Worm (Caenorhabditis elegans) whole organism, L1 larva: ENCODE results near the gene ncam-1.

Experiments
- C34B4.2 ChIP-seq: sonication (generic microtip); optimal IDR thresholded peaks from 2 replicates; lab custom pipeline; 2017; ENCODE audit warnings: mild to moderate bottlenecking, missing genetic modification characterization, missing compliant biosample characterization
- F16B12.6 ChIP-seq: fragments of 150-350 bp; optimal IDR thresholded peaks from 2 replicates; lab custom pipeline; 2014; ENCODE audit warnings: missing biosample characterization, missing genetic modification characterization
- Y116A8C.19 ChIP-seq: sonication (generic microtip); optimal IDR thresholded peaks from 2 replicates; lab custom pipeline; 2016; ENCODE audit warnings: missing compliant biosample characterization, missing genetic modification characterization, borderline replicate concordance
- aha-1 ChIP-seq: fragments of 150-350 bp; optimal IDR thresholded peaks from 2 replicates; lab custom pipeline; 2014; ENCODE audit warnings: missing biosample characterization, missing genetic modification characterization
- aly-2 ChIP-seq: fragments of 150-350 bp; optimal IDR thresholded peaks from 2 replicates; lab custom pipeline; 2014; ENCODE audit warnings: missing biosample characterization, missing genetic modification characterization
- ama-1 ChIP-seq: fragments of 150-350 bp; optimal IDR thresholded peaks from 2 replicates; lab custom pipeline; 2014
- ceh-63 ChIP-seq: fragments of 200-800 bp; sonication (Bioruptor generic); optimal IDR thresholded peaks from 2 replicates; lab custom pipeline; 2018; ENCODE audit warnings: mild to moderate bottlenecking, missing genetic modification characterization, missing compliant biosample characterization
- ceh-82 ChIP-seq, 3 experiments: fragments of 150-350 bp in 1 of 3; sonication (generic microtip) in 2 of 3; optimal IDR thresholded peaks; 2 replicates each; lab custom pipeline; 2014 to 2017; ENCODE audit warnings: missing biosample characterization in 3 of 3, missing genetic modification characterization in 3 of 3
- ceh-88 ChIP-seq: fragments of 200-800 bp; sonication (Bioruptor generic); IDR thresholded peaks from 2 replicates; pipeline ENCODE4 v1.3.6; 2022; ENCODE audit warnings: missing genetic modification characterization, missing compliant biosample characterization
- ces-1 ChIP-seq: fragments of 150-350 bp; optimal IDR thresholded peaks from 2 replicates; lab custom pipeline; 2014; ENCODE audit warnings: missing biosample characterization, missing genetic modification reagents, missing genetic modification characterization
- dpl-1 ChIP-seq, 3 experiments: fragments of 150-350 bp in 2 of 3; sonication (generic microtip) in 1 of 3; optimal IDR thresholded peaks; 2 replicates each; lab custom pipeline; 2014 to 2017; ENCODE audit warnings: missing biosample characterization in 3 of 3, missing genetic modification characterization in 3 of 3, missing genetic modification reagents in 3 of 3
- dsc-1 ChIP-seq: sonication (generic microtip); optimal IDR thresholded peaks from 2 replicates; lab custom pipeline; 2016; ENCODE audit warnings: mild to moderate bottlenecking, missing genetic modification characterization, missing compliant biosample characterization
- efl-3 ChIP-seq: fragments of 200-800 bp; sonication (Bioruptor generic); optimal IDR thresholded peaks from 2 replicates; lab custom pipeline; 2018; ENCODE audit warnings: mild to moderate bottlenecking, missing genetic modification characterization, missing compliant biosample characterization
- egl-13 ChIP-seq: sonication (generic microtip); optimal IDR thresholded peaks from 2 replicates; lab custom pipeline; 2016; ENCODE audit warnings: missing genotype, missing genetic modification reagents, missing genetic modification characterization, missing compliant biosample characterization
- elt-2 ChIP-seq: sonication (generic microtip); optimal IDR thresholded peaks from 2 replicates; lab custom pipeline; 2016; ENCODE audit warnings: missing genetic modification characterization, mild to moderate bottlenecking, inconsistent platforms, missing compliant biosample characterization, missing genetic modification reagents
- ets-5 ChIP-seq: fragments of 200-800 bp; sonication (Bioruptor generic); IDR thresholded peaks from 2 replicates; pipeline ENCODE4 v1.3.6; 2022; ENCODE audit warnings: missing genetic modification characterization, missing compliant biosample characterization
- fkh-10 ChIP-seq: sonication (generic microtip); optimal IDR thresholded peaks from 2 replicates; lab custom pipeline; 2017; ENCODE audit warnings: missing biosample characterization, missing genetic modification reagents, missing genetic modification characterization
- fkh-8 ChIP-seq: sonication (generic microtip); optimal IDR thresholded peaks from 2 replicates; lab custom pipeline; 2016; ENCODE audit warnings: mild to moderate bottlenecking, missing genetic modification characterization, missing compliant biosample characterization
- hpl-2 ChIP-seq: fragments of 150-350 bp; optimal IDR thresholded peaks from 2 replicates; lab custom pipeline; 2014; ENCODE audit warnings: missing biosample characterization, missing genetic modification reagents, missing genetic modification characterization
- irx-1 ChIP-seq: sonication (generic microtip); optimal IDR thresholded peaks from 2 replicates; lab custom pipeline; 2016; ENCODE audit warnings: missing genetic modification characterization, missing compliant biosample characterization
- isw-1 ChIP-seq: fragments of 200-800 bp; sonication (Bioruptor generic); IDR thresholded peaks from 2 replicates; pipeline ENCODE4 v1.3.6; 2022; ENCODE audit warnings: missing genetic modification characterization, missing compliant biosample characterization
- lin-14 ChIP-seq: fragments of 200-800 bp; sonication (Bioruptor generic); optimal IDR thresholded peaks from 2 replicates; lab custom pipeline; 2018; ENCODE audit warnings: mild to moderate bottlenecking, missing genetic modification characterization, moderate library complexity, missing compliant biosample characterization
- lin-15B ChIP-seq: fragments of 150-350 bp; sonication (generic microtip); optimal IDR thresholded peaks from 3 replicates; lab custom pipeline; 2014; ENCODE audit warnings: missing biosample characterization, missing genetic modification characterization
- lin-35 ChIP-seq, 2 experiments: fragments of 150-350 bp; optimal IDR thresholded peaks; 2 replicates each; lab custom pipeline; 2014; ENCODE audit warnings: missing biosample characterization in 2 of 2, missing genetic modification characterization in 2 of 2, missing genetic modification reagents in 2 of 2
- lir-3 ChIP-seq: sonication (generic microtip); optimal IDR thresholded peaks from 2 replicates; lab custom pipeline; 2016; ENCODE audit warnings: mild to moderate bottlenecking, missing genetic modification characterization, moderate library complexity, missing compliant biosample characterization; ENCODE audit not compliant: poor library complexity
- lsy-2 ChIP-seq, 2 experiments: fragments of 150-350 bp; optimal IDR thresholded peaks; 2 replicates each; lab custom pipeline; 2014; ENCODE audit warnings: missing biosample characterization in 2 of 2, missing genetic modification characterization in 2 of 2
- mab-9 ChIP-seq: fragments of 200-800 bp; sonication (Bioruptor generic); IDR thresholded peaks from 2 replicates; pipeline ENCODE4 v1.3.6; 2022; ENCODE audit warnings: missing genetic modification reagents, missing genetic modification characterization, missing compliant biosample characterization
- mdl-1 ChIP-seq, 2 experiments: fragments of 150-350 bp; optimal IDR thresholded peaks; 2 replicates each; lab custom pipeline; 2014 to 2017; ENCODE audit warnings: missing biosample characterization in 2 of 2, missing genetic modification characterization in 2 of 2, inconsistent platforms in 1 of 2
- mef-2 ChIP-seq: fragments of 150-350 bp; optimal IDR thresholded peaks from 2 replicates; lab custom pipeline; 2014; ENCODE audit warnings: missing biosample characterization, missing genetic modification characterization
- mep-1 ChIP-seq: fragments of 150-350 bp; optimal IDR thresholded peaks from 2 replicates; lab custom pipeline; 2014; ENCODE audit warnings: missing biosample characterization, missing genetic modification characterization
- nhr-11 ChIP-seq: fragments of 150-350 bp; optimal IDR thresholded peaks from 2 replicates; lab custom pipeline; 2014; ENCODE audit warnings: missing biosample characterization, missing genetic modification characterization
- nhr-19 ChIP-seq: fragments of 200-800 bp; sonication (Bioruptor generic); conservative IDR thresholded peaks from 2 replicates; pipeline ENCODE4 v1.3.6; 2022; ENCODE audit warnings: missing genetic modification characterization, missing compliant biosample characterization
- nhr-20 ChIP-seq: sonication (generic microtip); optimal IDR thresholded peaks from 2 replicates; lab custom pipeline; 2016; ENCODE audit warnings: mild to moderate bottlenecking, missing genetic modification characterization, missing compliant biosample characterization
- nhr-47 ChIP-seq: sonication (generic microtip); optimal IDR thresholded peaks from 2 replicates; lab custom pipeline; 2016; ENCODE audit warnings: mild to moderate bottlenecking, missing genetic modification characterization, moderate library complexity, missing compliant biosample characterization
- nhr-71 ChIP-seq: sonication (generic microtip); optimal IDR thresholded peaks from 2 replicates; lab custom pipeline; 2016; ENCODE audit warnings: mild to moderate bottlenecking, missing genetic modification characterization, moderate library complexity, missing compliant biosample characterization
- nhr-76 ChIP-seq: sonication (generic microtip); optimal IDR thresholded peaks from 2 replicates; lab custom pipeline; 2017; ENCODE audit warnings: missing biosample characterization, missing genetic modification characterization
- nhr-84 ChIP-seq: sonication (generic microtip); optimal IDR thresholded peaks from 2 replicates; lab custom pipeline; 2017; ENCODE audit warnings: missing biosample characterization, missing genetic modification characterization
- nhr-85 ChIP-seq: sonication (generic microtip); peaks from one replicate; lab custom pipeline; 2016; ENCODE audit warnings: missing genetic modification characterization, inconsistent platforms, missing compliant biosample characterization
- rnt-1 ChIP-seq: sonication (generic microtip); optimal IDR thresholded peaks from 2 replicates; lab custom pipeline; 2016; ENCODE audit warnings: mild to moderate bottlenecking, missing genetic modification characterization, moderate library complexity, missing compliant biosample characterization
- sptf-1 ChIP-seq: fragments of 150-350 bp; optimal IDR thresholded peaks from 2 replicates; lab custom pipeline; 2014; ENCODE audit warnings: missing biosample characterization, missing genetic modification characterization
- tbx-2 ChIP-seq: sonication (generic microtip); optimal IDR thresholded peaks from 2 replicates; lab custom pipeline; 2016; ENCODE audit warnings: missing genetic modification characterization, missing compliant biosample characterization
- unc-62 ChIP-seq: fragments of 150-350 bp; optimal IDR thresholded peaks from 2 replicates; lab custom pipeline; 2014; ENCODE audit warnings: missing biosample characterization, missing genetic modification reagents, missing genetic modification characterization
- xbp-1 ChIP-seq: sonication (generic microtip); optimal IDR thresholded peaks from 2 replicates; lab custom pipeline; 2016; ENCODE audit warnings: missing genetic modification characterization, missing compliant biosample characterization
- zag-1 ChIP-seq: fragments of 150-350 bp; optimal IDR thresholded peaks from 2 replicates; lab custom pipeline; 2014; ENCODE audit warnings: missing biosample characterization, missing genetic modification characterization
- zip-4 ChIP-seq: fragments of 200-800 bp; sonication (Bioruptor generic); optimal IDR thresholded peaks from 2 replicates; lab custom pipeline; 2018; ENCODE audit warnings: mild to moderate bottlenecking, missing genetic modification characterization, moderate library complexity, missing compliant biosample characterization
- ztf-11 ChIP-seq, 2 experiments: sonication (generic microtip); optimal IDR thresholded peaks; 2 replicates each; lab custom pipeline; 2016 to 2017; ENCODE audit warnings: missing genetic modification characterization in 2 of 2, missing biosample characterization in 1 of 2, missing compliant biosample characterization in 1 of 2

The ncam-1 gene

DNA sequence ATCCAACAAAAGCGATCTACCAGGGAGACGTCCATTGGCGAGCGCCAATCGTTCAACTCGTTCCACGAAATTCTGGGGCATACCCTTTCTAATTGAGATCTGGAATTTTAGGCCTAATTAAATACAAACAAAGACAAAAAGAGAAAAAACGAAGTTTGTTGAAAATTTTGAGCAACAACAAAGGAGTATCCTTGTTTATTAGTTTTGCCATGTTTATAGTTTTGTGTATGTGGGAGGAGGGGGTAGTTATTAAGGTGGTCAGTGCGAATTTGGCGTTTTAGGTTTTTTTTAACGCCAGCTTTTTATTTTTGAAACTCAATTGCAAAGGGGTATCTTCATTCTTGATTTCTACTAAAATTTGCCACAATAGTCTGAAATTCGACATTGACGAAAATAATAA is 22.7 kb downstream of the ncam-1 start, which contains the start of gene irk-2:
Gene irk-2 (minus strand): TSS at position 101 of the 400 bp plus-strand sequence.
- TF ChIP-seq egl-13 (no peak), fkh-8 (tag; lab: Kevin White, UChicago) (no peak), dpl-1 (GFP tag; optimal IDR thresholded peaks at IDR 0.05; lab: Kevin White, UChicago) (no peak), lsy-2 (tag; optimal IDR thresholded peaks at IDR 0.05; lab: Kevin White, UChicago) (no peak)

DNA sequence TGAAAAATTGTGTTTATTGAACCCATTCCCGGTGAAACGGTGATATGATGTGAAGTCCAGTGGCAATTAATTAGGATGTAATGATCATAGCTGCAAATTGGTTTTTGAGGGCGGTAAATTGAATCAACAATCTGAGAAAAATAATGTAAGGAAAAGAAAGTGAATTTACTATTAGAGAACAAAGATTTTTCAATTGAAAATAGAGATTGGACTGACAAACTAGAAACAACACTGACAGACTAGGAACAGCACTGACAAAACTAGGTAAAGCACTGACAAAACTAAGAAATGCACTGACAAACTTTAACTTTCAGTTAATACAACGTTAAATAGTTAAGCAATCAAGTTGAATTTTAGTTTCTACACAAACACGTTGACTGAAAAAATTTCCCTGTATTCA is 34.2 kb downstream of the ncam-1 start, which contains the start of gene sli-1:
Gene sli-1 (minus strand): TSS at position 101 of the 400 bp plus-strand sequence.
- TF ChIP-seq rnt-1 (tag; lab: Kevin White, UChicago) (no peak), nhr-11 (tag; lab: Kevin White, UChicago) (no peak), ceh-63 (GFP tag; lab: Kevin White, UChicago) (no peak), xbp-1 (no peak), nhr-85 (tag; lab: Kevin White, UChicago) (no peak), lir-3 (no peak), lin-15B (tag; lab: Kevin White, UChicago) (no peak), irx-1 (tag; lab: Kevin White, UChicago) (no peak)

DNA sequence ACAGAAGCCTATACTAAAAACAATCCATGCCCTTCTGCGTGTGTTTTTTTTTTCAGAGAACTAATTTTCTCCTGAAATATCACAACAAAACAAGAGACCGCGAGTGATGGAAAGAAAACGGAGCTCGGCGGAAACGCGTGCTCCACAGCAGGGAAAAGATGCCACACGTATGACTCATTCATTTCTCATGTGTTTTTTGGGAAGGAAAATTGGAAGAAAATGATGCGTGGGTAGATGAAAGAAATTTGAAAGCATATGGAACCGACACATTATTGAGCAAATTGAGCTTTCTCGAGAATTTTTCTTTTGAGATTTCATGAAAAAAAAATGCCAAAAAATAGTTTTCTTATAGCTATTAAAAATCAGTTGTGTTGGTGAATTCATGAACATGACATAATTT is 34.6 kb downstream of the ncam-1 start:
- peak; percentile 53 for TF ChIP-seq lin-14
- no peak for TF ChIP-seq nhr-47 (tag; lab: Kevin White, UChicago)
- no peak for TF ChIP-seq efl-3 (GFP tag; lab: Kevin White, UChicago)
- peak in 1 of 3 experiments; percentile 1 for TF ChIP-seq ceh-82 (tag; optimal IDR thresholded peaks at IDR 0.05; lab: Kevin White, UChicago)
- TF ChIP-seq dsc-1 (tag; lab: Kevin White, UChicago): peak; percentile 50
- TF ChIP-seq lsy-2 (tag; optimal IDR thresholded peaks at IDR 0.05; lab: Kevin White, UChicago): peak in 1 of 2 experiments; percentile 10

DNA sequence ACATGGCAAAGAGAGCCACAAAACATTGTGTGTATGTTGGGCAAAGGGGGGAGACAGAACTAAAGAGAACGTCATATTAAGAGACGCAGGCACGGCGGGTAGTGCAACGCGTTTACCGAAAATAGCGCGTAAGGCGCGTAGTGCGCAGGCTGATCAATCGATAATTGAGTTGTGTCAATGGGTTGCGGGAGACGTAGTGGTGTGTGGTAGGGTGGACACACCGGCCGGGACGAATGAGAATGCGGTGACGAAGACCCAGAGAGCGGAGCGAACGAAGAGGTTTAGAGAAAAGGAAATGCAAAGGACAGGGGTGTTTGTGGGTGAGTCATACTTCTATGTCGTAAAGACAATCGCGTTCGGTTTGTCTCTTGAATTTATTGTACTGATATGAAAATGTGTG is 36.0 kb downstream of the ncam-1 start:
- TF ChIP-seq nhr-84 (tag; lab: Kevin White, UChicago) (no peak), lin-14 (peak; percentile 89), ets-5 (GFP tag; lab: Robert Waterston, UW) (no peak), nhr-76 (tag; lab: Kevin White, UChicago) (no peak), F16B12.6 (tag; lab: Kevin White, UChicago) (no peak), aha-1 (tag; lab: Kevin White, UChicago) (no peak), nhr-19 (GFP tag; lab: Robert Waterston, UW) (peak; percentile 61), aly-2 (tag; lab: Kevin White, UChicago) (no peak), sptf-1 (tag; lab: Kevin White, UChicago) (no peak), unc-62 (no peak), lin-35 (GFP tag; optimal IDR thresholded peaks at IDR 0.05; lab: Kevin White, UChicago) (peak; percentile 58 to 74), rnt-1 (tag; lab: Kevin White, UChicago) (peak; percentile 75), mef-2 (tag; lab: Kevin White, UChicago) (no peak), zag-1 (tag; lab: Kevin White, UChicago) (no peak), nhr-85 (tag; lab: Kevin White, UChicago) (peak; percentile 93), nhr-71 (tag; lab: Kevin White, UChicago) (peak; percentile 80), ces-1 (GFP tag; lab: Kevin White, UChicago) (no peak), ztf-11 (tag; optimal IDR thresholded peaks at IDR 0.05; lab: Kevin White, UChicago) (no peak), tbx-2 (tag; lab: Kevin White, UChicago) (peak; percentile 66), mab-9 (no peak), C34B4.2 (tag; lab: Kevin White, UChicago) (no peak), lir-3 (no peak), mdl-1 (tag; optimal IDR thresholded peaks at IDR 0.05; lab: Kevin White, UChicago) (peak in 1 of 2 experiments; percentile 48), mep-1 (tag; lab: Kevin White, UChicago) (peak; percentile 76), dpl-1 (GFP tag; optimal IDR thresholded peaks at IDR 0.05; lab: Kevin White, UChicago) (peak; percentile 29 to 41 (median 33)), lin-15B (tag; lab: Kevin White, UChicago) (no peak), ceh-88 (GFP tag; lab: Robert Waterston, UW) (no peak), elt-2 (tag; lab: Kevin White, UChicago) (peak; percentile 11), efl-3 (GFP tag; lab: Kevin White, UChicago) (no peak), isw-1 (GFP tag; lab: Robert Waterston, UW) (peak; percentile 13; the same call in 1 of the 2 replicates), ceh-82 (tag; optimal IDR thresholded peaks at IDR 0.05; lab: Kevin White, UChicago) (peak in 2 of 3 experiments; percentile 8 to 58), fkh-10 (GFP tag; lab: Kevin White, UChicago) (no peak), ama-1 (lab: Kevin White, UChicago) (no peak), nhr-20 (peak; percentile 70), hpl-2 (no peak), Y116A8C.19 (tag; lab: Kevin White, UChicago) (no peak), zip-4 (GFP tag; lab: Kevin White, UChicago) (peak; percentile 8)
